Worm (Caenorhabditis elegans) whole organism, young adult: ENCODE measurements around the gene F02H6.2.

ENCODE experiments used
- B0035.1 ChIP-seq: sonication (generic microtip); optimal IDR thresholded peaks from 2 replicates; lab custom pipeline; 2016; ENCODE audit warnings: missing genetic modification characterization, mild to moderate bottlenecking, missing compliant biosample characterization, missing genotype, missing genetic modification reagents
- C17E4.6 ChIP-seq: fragments of 200-800 bp; sonication (Bioruptor generic); IDR thresholded peaks from 2 replicates; pipeline ENCODE4 v1.3.6; 2022; ENCODE audit warnings: missing genetic modification reagents, missing genetic modification characterization, missing compliant biosample characterization
- F23B12.7 ChIP-seq: sonication (generic microtip); optimal IDR thresholded peaks from 2 replicates; lab custom pipeline; 2017; ENCODE audit warnings: missing genetic modification characterization, mild to moderate bottlenecking, missing compliant biosample characterization, antibody characterized with exemption, moderate library complexity; ENCODE audit not compliant: insufficient read depth
- F49E8.2 ChIP-seq: sonication (generic microtip); optimal IDR thresholded peaks from 3 replicates; lab custom pipeline; 2017; ENCODE audit warnings: missing genetic modification characterization, mild to moderate bottlenecking, missing compliant biosample characterization, antibody characterized with exemption, moderate library complexity; ENCODE audit not compliant: insufficient read depth
- F55B11.4 ChIP-seq: sonication (generic microtip); optimal IDR thresholded peaks from 2 replicates; lab custom pipeline; 2016; ENCODE audit warnings: missing compliant biosample characterization, missing genetic modification characterization, borderline replicate concordance; ENCODE audit not compliant: insufficient read depth
- F57C9.4 ChIP-seq: sonication (generic microtip); optimal IDR thresholded peaks from 2 replicates; lab custom pipeline; 2017; ENCODE audit warnings: mild to moderate bottlenecking, missing genetic modification characterization, missing compliant biosample characterization
- K12H6.12 ChIP-seq: fragments of 200-800 bp; sonication (Bioruptor generic); optimal IDR thresholded peaks from 2 replicates; lab custom pipeline; 2018; ENCODE audit warnings: mild to moderate bottlenecking, missing genetic modification characterization, missing compliant biosample characterization
- T07F8.4 ChIP-seq: sonication (generic microtip); optimal IDR thresholded peaks from 2 replicates; lab custom pipeline; 2016; ENCODE audit warnings: mild to moderate bottlenecking, missing genetic modification characterization, moderate library complexity, missing compliant biosample characterization
- Y67H2A.10 ChIP-seq: fragments of 200-800 bp; sonication (Bioruptor generic); conservative IDR thresholded peaks from 2 replicates; pipeline ENCODE4 v1.3.6; 2022; ENCODE audit warnings: missing genetic modification reagents, missing genetic modification characterization, missing compliant biosample characterization
- ZK185.1 ChIP-seq: sonication (generic microtip); optimal IDR thresholded peaks from 2 replicates; lab custom pipeline; 2016; ENCODE audit warnings: mild to moderate bottlenecking, missing genetic modification characterization, missing compliant biosample characterization; ENCODE audit not compliant: poor library complexity, severe bottlenecking
- bed-2 ChIP-seq: fragments of 200-800 bp; sonication (Bioruptor generic); IDR thresholded peaks from 2 replicates; pipeline ENCODE4 v1.3.6; 2022; ENCODE audit warnings: missing genetic modification reagents, missing genetic modification characterization, missing compliant biosample characterization
- ccch-3 ChIP-seq: fragments of 200-800 bp; sonication (Bioruptor generic); optimal IDR thresholded peaks from 2 replicates; lab custom pipeline; 2018; ENCODE audit warnings: mild to moderate bottlenecking, missing genetic modification characterization, missing compliant biosample characterization
- chd-7 ChIP-seq: sonication (generic microtip); optimal IDR thresholded peaks from 2 replicates; lab custom pipeline; 2016; ENCODE audit warnings: mild to moderate bottlenecking, missing genetic modification characterization, moderate library complexity, missing compliant biosample characterization
- die-1 ChIP-seq: sonication (generic microtip); optimal IDR thresholded peaks from 2 replicates; lab custom pipeline; 2016; ENCODE audit warnings: missing genotype, mild to moderate bottlenecking, missing genetic modification characterization, missing compliant biosample characterization
- dpff-1 ChIP-seq: sonication (generic microtip); optimal IDR thresholded peaks from 2 replicates; lab custom pipeline; 2017; ENCODE audit warnings: mild to moderate bottlenecking, missing genetic modification characterization, missing compliant biosample characterization
- gei-17 ChIP-seq: fragments of 200-800 bp; sonication (Bioruptor generic); optimal IDR thresholded peaks from 2 replicates; lab custom pipeline; 2018; ENCODE audit warnings: mild to moderate bottlenecking, missing genetic modification characterization, missing compliant biosample characterization
- hlh-12 ChIP-seq: sonication (generic microtip); optimal IDR thresholded peaks from 2 replicates; lab custom pipeline; 2016; ENCODE audit warnings: missing genetic modification characterization, missing compliant biosample characterization
- lin-26 ChIP-seq: fragments of 200-800 bp; sonication (Bioruptor generic); IDR thresholded peaks from 2 replicates; pipeline ENCODE4 v1.3.6; 2022; ENCODE audit warnings: missing genetic modification reagents, missing genetic modification characterization, missing compliant biosample characterization
- madf-10 ChIP-seq: sonication (generic microtip); optimal IDR thresholded peaks from 2 replicates; lab custom pipeline; 2016; ENCODE audit warnings: mild to moderate bottlenecking, missing genetic modification characterization, missing compliant biosample characterization
- madf-3 ChIP-seq: fragments of 200-800 bp; sonication (Bioruptor generic); IDR thresholded peaks from 2 replicates; pipeline ENCODE4 v1.3.6; 2022; ENCODE audit warnings: missing genetic modification reagents, missing genetic modification characterization, missing compliant biosample characterization
- madf-6 ChIP-seq: fragments of 200-800 bp; sonication (Bioruptor generic); IDR thresholded peaks from 2 replicates; pipeline ENCODE4 v1.3.6; 2022; ENCODE audit warnings: missing genetic modification reagents, missing genetic modification characterization, missing compliant biosample characterization
- madf-8 ChIP-seq: fragments of 200-800 bp; sonication (Bioruptor generic); conservative IDR thresholded peaks from 2 replicates; pipeline ENCODE4 v1.3.6; 2022; ENCODE audit warnings: missing genetic modification reagents, missing genetic modification characterization, missing compliant biosample characterization
- mxl-1 ChIP-seq: sonication (generic microtip); optimal IDR thresholded peaks from 2 replicates; lab custom pipeline; 2016; ENCODE audit warnings: missing genetic modification characterization, missing compliant biosample characterization
- nhr-120 ChIP-seq: fragments of 200-800 bp; sonication (Bioruptor generic); IDR thresholded peaks from 2 replicates; pipeline ENCODE4 v1.3.6; 2022; ENCODE audit warnings: missing genetic modification characterization, missing compliant biosample characterization
- nhr-27 ChIP-seq: fragments of 200-800 bp; sonication (Bioruptor generic); optimal IDR thresholded peaks from 2 replicates; lab custom pipeline; 2018; ENCODE audit warnings: mild to moderate bottlenecking, missing genetic modification characterization, moderate library complexity, missing compliant biosample characterization
- snpc-1.3 ChIP-seq: sonication (generic microtip); optimal IDR thresholded peaks from 2 replicates; lab custom pipeline; 2017; ENCODE audit warnings: missing genetic modification characterization, mild to moderate bottlenecking, missing compliant biosample characterization, antibody characterized with exemption, moderate library complexity, missing genotype, missing genetic modification reagents; ENCODE audit not compliant: insufficient read depth
- sptf-2 ChIP-seq: fragments of 200-800 bp; sonication (Bioruptor generic); optimal IDR thresholded peaks from 2 replicates; lab custom pipeline; 2018; ENCODE audit warnings: mild to moderate bottlenecking, missing genetic modification characterization, missing compliant biosample characterization
- tbp1 ChIP-seq: fragments of 200-800 bp; sonication (Bioruptor generic); optimal IDR thresholded peaks from 2 replicates; lab custom pipeline; 2018; ENCODE audit warnings: mild to moderate bottlenecking, missing genetic modification characterization, missing compliant biosample characterization
- tbx-9 ChIP-seq: sonication (generic microtip); optimal IDR thresholded peaks from 2 replicates; lab custom pipeline; 2016; ENCODE audit warnings: borderline replicate concordance, missing genetic modification characterization, inconsistent platforms, missing compliant biosample characterization
- unc-130 ChIP-seq: sonication (generic microtip); optimal IDR thresholded peaks from 2 replicates; lab custom pipeline; 2016; ENCODE audit warnings: missing genetic modification reagents, missing genetic modification characterization, missing compliant biosample characterization
- zim-3 ChIP-seq: sonication (generic microtip); optimal IDR thresholded peaks from 2 replicates; lab custom pipeline; 2017; ENCODE audit warnings: mild to moderate bottlenecking, missing genetic modification characterization, moderate library complexity, missing compliant biosample characterization
- ztf-18 ChIP-seq: sonication (generic microtip); optimal IDR thresholded peaks from 2 replicates; lab custom pipeline; 2016; ENCODE audit warnings: missing genotype, mild to moderate bottlenecking, missing genetic modification characterization, missing compliant biosample characterization
- ztf-22 ChIP-seq: fragments of 200-800 bp; sonication (Bioruptor generic); optimal IDR thresholded peaks from 2 replicates; lab custom pipeline; 2018; ENCODE audit warnings: mild to moderate bottlenecking, missing genetic modification characterization, moderate library complexity, missing compliant biosample characterization
- ztf-26 ChIP-seq: sonication (generic microtip); optimal IDR thresholded peaks from 2 replicates; lab custom pipeline; 2017; ENCODE audit warnings: missing genetic modification characterization, missing compliant biosample characterization

Gene F02H6.2

DNA sequence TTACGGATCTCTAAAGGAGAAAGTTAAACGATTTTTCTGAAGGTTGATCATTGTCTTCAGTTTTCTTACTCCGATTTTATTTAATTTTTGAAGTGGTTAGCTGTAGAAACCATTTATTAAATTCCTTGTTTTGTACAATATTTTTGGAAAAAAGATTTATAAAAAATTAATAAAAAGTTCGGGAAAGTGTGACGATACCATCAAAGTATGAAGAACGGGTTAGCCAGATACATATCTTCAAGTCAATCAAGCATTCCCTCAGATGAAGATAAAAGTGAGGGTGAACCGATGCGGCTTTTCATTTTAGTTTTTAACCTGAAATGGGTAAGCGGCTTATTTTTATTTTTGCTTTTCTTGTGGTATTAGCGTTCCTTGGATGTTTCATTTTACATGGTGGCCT lies 30.8 kb upstream of the F02H6.2 start, which contains the start of gene R05A10.6:
Gene R05A10.6 (plus strand): TSS at position 301 of the 400 bp plus-strand sequence.
- no peak for TF ChIP-seq ztf-18
- no peak for TF ChIP-seq unc-130 (GFP tag; lab: Kevin White, UChicago)
- no peak for TF ChIP-seq bed-2 (GFP tag; lab: Robert Waterston, UW)
- TF ChIP-seq T07F8.4: no peak
- no peak for TF ChIP-seq nhr-120 (GFP tag; lab: Robert Waterston, UW)
- TF ChIP-seq F23B12.7 (tag; lab: Kevin White, UChicago): no peak
- TF ChIP-seq madf-10 (tag; lab: Kevin White, UChicago): no peak
- no peak for TF ChIP-seq tbx-9 (tag; lab: Kevin White, UChicago)
- no peak for TF ChIP-seq snpc-1.3

DNA sequence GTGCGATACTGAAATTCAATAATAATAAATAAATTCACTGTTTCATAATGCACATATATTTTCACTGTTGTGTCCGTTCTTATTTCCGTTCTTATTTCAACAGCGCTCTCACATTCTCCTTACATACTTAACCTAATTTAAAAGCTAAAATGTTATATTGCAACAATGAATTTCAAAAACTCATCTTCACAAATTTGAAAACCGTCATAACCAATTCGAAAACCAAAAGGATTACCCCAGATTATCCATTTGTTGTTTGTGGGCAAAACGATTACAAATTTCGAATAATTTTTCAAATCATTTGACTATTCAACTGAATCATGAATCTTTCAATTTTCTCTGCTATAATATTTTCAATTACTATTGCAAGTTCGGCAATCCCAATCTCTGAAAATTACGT lies 24.1 kb upstream of the F02H6.2 start, which contains the start of gene R05A10.4:
Gene R05A10.4 (plus strand): TSS at position 301 of the 400 bp plus-strand sequence.
- no peak for TF ChIP-seq chd-7 (tag; lab: Kevin White, UChicago)
- no peak for TF ChIP-seq ZK185.1
- TF ChIP-seq sptf-2 (GFP tag; lab: Kevin White, UChicago): no peak
- no peak for TF ChIP-seq F57C9.4 (tag; lab: Kevin White, UChicago)
- no peak for TF ChIP-seq madf-6 (GFP tag; lab: Robert Waterston, UW)
- TF ChIP-seq K12H6.12 (tag; lab: Kevin White, UChicago): no peak

DNA sequence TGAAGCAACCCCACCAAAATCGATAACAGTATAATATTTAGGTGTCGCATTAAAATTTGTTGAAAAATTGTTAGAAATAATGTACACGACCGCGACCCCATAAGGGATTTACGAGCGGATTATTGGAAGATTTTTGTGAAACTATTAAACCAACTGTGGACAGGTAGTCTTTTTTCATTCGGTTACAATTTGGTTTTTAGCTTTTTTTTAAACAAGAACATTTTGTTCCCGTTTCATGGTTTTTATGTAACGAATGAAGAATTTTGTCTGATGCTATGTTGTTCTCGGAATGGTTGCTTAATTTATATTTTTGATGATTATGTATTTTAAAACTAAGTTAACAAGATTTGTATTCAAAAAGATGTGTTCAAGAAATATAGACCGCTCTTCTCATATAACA lies 19.9 kb upstream of the F02H6.2 start, which contains the start of gene R05A10.3:
Gene R05A10.3 (minus strand): TSS at position 101 of the 400 bp plus-strand sequence.
- no peak for TF ChIP-seq lin-26 (GFP tag; lab: Robert Waterston, UW)
- TF ChIP-seq mxl-1: no peak
- TF ChIP-seq B0035.1 (tag; lab: Kevin White, UChicago): no peak
- no peak for TF ChIP-seq F49E8.2 (tag; lab: Kevin White, UChicago)
- TF ChIP-seq die-1: no peak
- TF ChIP-seq C17E4.6: no peak
- no peak for TF ChIP-seq ztf-26 (tag; lab: Kevin White, UChicago)
- no peak for TF ChIP-seq hlh-12 (tag; lab: Kevin White, UChicago)
- TF ChIP-seq tbp1 (GFP tag; lab: Kevin White, UChicago): no peak
- TF ChIP-seq T07F8.4: no peak
- TF ChIP-seq Y67H2A.10 (GFP tag; lab: Robert Waterston, UW): no peak
- TF ChIP-seq madf-8 (GFP tag; lab: Robert Waterston, UW): no peak
- no peak for TF ChIP-seq madf-3
- TF ChIP-seq ccch-3 (GFP tag; lab: Kevin White, UChicago): no peak
- no peak for TF ChIP-seq ztf-22
- TF ChIP-seq F55B11.4: no peak

DNA sequence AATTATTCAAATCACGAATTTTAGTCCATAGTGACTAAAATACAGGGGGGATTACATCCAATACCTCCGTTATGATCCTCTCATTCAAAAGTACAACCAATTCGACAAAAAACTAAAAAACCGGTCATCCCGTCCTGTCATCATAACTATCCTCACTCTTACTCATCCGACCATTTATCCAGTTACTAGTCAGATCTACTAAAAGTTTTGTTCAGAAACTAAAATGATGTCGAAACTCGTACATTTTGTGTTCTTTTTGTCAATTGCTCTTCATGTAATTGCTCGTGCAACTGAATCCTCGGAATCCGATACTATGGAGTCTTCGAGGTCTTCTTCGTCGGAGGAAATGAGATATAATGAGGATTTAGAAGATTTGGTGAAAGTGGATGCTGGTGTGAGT lies 19.2 kb upstream of the F02H6.2 start, which contains the start of gene R05A10.2:
Gene R05A10.2 (plus strand): TSS at position 214 of the 400 bp plus-strand sequence.
- TF ChIP-seq gei-17 (no peak), zim-3 (tag; lab: Kevin White, UChicago) (no peak), dpff-1 (tag; lab: Kevin White, UChicago) (no peak), nhr-27 (tag; lab: Kevin White, UChicago) (no peak), chd-7 (tag; lab: Kevin White, UChicago) (no peak)
